Worm (Caenorhabditis elegans) whole organism, midembryonic: ENCODE results near the gene AH6.17.

Source experiments
- T22C8.4 ChIP-seq: fragments of 200-800 bp; sonication (Bioruptor generic); IDR thresholded peaks from 2 replicates; pipeline ENCODE4 v1.3.6; 2022; ENCODE audit warnings: missing genetic modification characterization, missing compliant biosample characterization
- cog-1 ChIP-seq: sonication (generic microtip); optimal IDR thresholded peaks from 2 replicates; lab custom pipeline; 2016; ENCODE audit warnings: missing genetic modification characterization, missing compliant biosample characterization
- flt-1 ChIP-seq: fragments of 200-800 bp; sonication (Bioruptor generic); IDR thresholded peaks from 2 replicates; pipeline ENCODE4 v1.3.6; 2022; ENCODE audit warnings: missing genetic modification characterization, missing compliant biosample characterization
- klf-2 ChIP-seq: fragments of 200-800 bp; sonication (Bioruptor generic); conservative IDR thresholded peaks from 2 replicates; pipeline ENCODE4 v1.3.6; 2022; ENCODE audit warnings: missing genetic modification reagents, missing genetic modification characterization, missing compliant biosample characterization
- med-1 ChIP-seq: sonication (generic microtip); optimal IDR thresholded peaks from 2 replicates; lab custom pipeline; 2017; ENCODE audit warnings: missing genetic modification characterization, mild to moderate bottlenecking, missing compliant biosample characterization, antibody characterized with exemption, missing genetic modification reagents; ENCODE audit not compliant: insufficient read depth
- ref-1 ChIP-seq: fragments of 200-800 bp; sonication (Bioruptor generic); conservative IDR thresholded peaks from 2 replicates; pipeline ENCODE4 v1.3.6; 2022; ENCODE audit warnings: missing genetic modification reagents, missing genetic modification characterization, missing compliant biosample characterization
- tab-1 ChIP-seq: fragments of 200-800 bp; sonication (Bioruptor generic); IDR thresholded peaks from 2 replicates; pipeline ENCODE4 v1.3.6; 2022; ENCODE audit warnings: missing genetic modification characterization, missing compliant biosample characterization
- ztf-23 ChIP-seq: fragments of 200-800 bp; sonication (Bioruptor generic); IDR thresholded peaks from 2 replicates; pipeline ENCODE4 v1.3.6; 2022; ENCODE audit warnings: missing genetic modification reagents, missing genetic modification characterization, missing compliant biosample characterization
- ztf-29 ChIP-seq: fragments of 200-800 bp; sonication (Bioruptor generic); IDR thresholded peaks from 2 replicates; pipeline ENCODE4 v1.3.6; 2022; ENCODE audit warnings: missing genetic modification reagents, missing genetic modification characterization, missing compliant biosample characterization

AH6.17 gene

DNA sequence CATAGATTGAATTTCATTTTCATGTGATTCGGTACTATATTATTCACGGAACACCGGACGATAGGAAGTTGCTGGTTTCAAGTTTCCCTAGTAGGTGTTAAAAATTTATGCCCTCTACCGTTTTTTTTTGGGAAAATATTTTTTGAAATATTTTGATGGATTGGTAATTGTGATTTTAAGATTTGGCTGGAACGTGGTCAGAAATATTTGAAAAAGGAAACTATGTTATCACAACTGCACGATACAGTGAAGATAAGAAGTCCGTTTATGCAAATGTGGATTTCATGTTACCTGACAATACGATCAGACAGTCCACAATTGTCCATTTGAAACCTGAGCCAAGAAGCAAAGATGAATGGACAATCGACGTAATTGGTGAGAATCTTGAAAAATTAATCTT, at the start of gene AH6.17:
TSS of gene AH6.17 (plus strand) at position 185 of the 400 bp plus-strand sequence.
- TF ChIP-seq cog-1 (tag; lab: Kevin White, UChicago): no peak

DNA sequence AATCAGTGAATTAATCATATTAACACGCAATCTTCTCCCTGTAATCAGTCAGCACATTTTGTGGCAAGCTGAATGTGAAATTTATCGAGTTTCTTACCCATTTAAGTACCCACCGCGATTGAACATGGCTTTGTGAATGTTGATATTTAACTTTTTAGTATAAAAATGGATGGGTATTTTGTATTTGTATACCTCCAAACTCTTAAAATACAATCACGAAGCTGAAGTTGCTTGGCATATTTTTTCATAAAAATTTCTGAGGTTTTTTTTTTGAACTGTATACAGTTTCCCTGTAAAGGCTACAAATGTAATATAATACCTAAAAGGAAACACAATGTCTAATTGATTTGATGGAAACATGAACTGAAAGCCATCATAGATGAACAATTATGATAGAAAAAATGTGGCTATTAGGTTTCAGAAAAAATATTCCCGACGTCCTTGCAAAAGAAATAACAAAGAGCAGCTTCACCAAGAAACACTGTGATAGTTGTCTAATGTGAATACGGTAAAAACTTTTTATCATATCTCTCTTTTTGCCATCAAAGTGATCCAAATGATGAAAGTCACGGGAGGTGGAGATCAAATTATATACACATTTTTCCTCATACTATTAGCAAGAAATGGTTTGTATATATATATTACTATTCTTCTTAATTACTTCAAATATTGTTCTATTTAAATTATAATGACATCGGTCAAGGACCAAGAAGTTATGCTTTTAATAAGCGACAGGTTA, 48.4 kb upstream of the AH6.17 start, which contains the start of the genes chil-25 and chil-26:
TSS of gene chil-25 (minus strand) at position 101 of the 739 bp plus-strand sequence.
TSS of gene chil-26 (plus strand) at position 689 of the 739 bp plus-strand sequence.
- no peak for TF ChIP-seq cog-1 (tag; lab: Kevin White, UChicago)
- TF ChIP-seq T22C8.4: no peak
- TF ChIP-seq klf-2 (GFP tag; lab: Robert Waterston, UW): no peak
- no peak for TF ChIP-seq ztf-23 (GFP tag; lab: Robert Waterston, UW)
- no peak for TF ChIP-seq flt-1 (GFP tag; lab: Robert Waterston, UW)
- TF ChIP-seq ref-1 (GFP tag; lab: Robert Waterston, UW): no peak
- no peak for TF ChIP-seq med-1 (GFP tag; lab: Kevin White, UChicago)
- TF ChIP-seq tab-1 (GFP tag; lab: Robert Waterston, UW): no peak
- TF ChIP-seq ztf-29 (GFP tag; lab: Robert Waterston, UW): no peak

DNA sequence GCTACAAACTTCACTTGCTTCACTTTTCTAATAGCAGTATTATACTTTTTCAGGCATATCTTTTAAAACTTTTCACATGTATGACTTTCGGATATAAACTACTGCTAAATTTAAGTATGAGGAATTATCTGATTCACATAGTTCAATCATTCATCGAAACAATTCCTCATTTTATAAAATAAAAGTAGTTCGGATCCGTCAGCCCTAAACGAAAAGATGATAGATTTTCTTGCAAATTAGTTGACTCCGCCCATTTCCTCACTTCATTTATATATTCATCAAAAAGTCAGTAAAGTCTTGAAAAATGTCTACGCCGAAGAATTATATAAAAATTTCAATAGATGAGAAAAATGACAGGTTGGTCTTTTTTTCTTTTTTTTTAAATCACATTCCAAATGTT, 45.4 kb upstream of the AH6.17 start, which contains the start of gene chil-27:
TSS of gene chil-27 (plus strand) at position 301 of the 400 bp plus-strand sequence.
- no peak for TF ChIP-seq tab-1 (GFP tag; lab: Robert Waterston, UW)
- TF ChIP-seq ref-1 (GFP tag; lab: Robert Waterston, UW): no peak
- no peak for TF ChIP-seq flt-1 (GFP tag; lab: Robert Waterston, UW)
- TF ChIP-seq cog-1 (tag; lab: Kevin White, UChicago): no peak
- TF ChIP-seq T22C8.4: no peak
- no peak for TF ChIP-seq klf-2 (GFP tag; lab: Robert Waterston, UW)
- no peak for TF ChIP-seq ztf-29 (GFP tag; lab: Robert Waterston, UW)
- no peak for TF ChIP-seq med-1 (GFP tag; lab: Kevin White, UChicago)
- no peak for TF ChIP-seq ztf-23 (GFP tag; lab: Robert Waterston, UW)

DNA sequence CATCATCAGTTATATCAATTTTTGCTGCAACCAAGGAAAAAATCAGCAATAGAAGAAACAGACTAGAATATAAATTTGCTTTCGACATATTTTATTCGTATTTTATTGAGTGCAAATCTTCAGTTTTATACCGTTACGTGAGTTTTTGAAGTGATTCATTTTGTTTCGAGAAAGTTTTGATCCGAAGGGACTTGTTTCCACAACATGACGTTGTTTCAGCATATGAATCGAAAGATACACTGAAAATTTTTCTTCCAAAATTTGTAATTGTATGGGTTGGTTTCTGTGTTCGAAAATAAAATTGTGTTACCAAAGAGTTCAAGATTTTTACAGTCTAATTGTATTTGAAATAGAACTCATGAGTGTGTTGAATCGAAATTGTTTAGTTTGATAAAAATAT, 43.0 kb upstream of the AH6.17 start, which contains the start of gene T19H5.7:
TSS of gene T19H5.7 (minus strand) at position 101 of the 400 bp plus-strand sequence.
- TF ChIP-seq cog-1 (tag; lab: Kevin White, UChicago) (no peak), med-1 (GFP tag; lab: Kevin White, UChicago) (no peak), flt-1 (GFP tag; lab: Robert Waterston, UW) (no peak), ztf-29 (GFP tag; lab: Robert Waterston, UW) (no peak), klf-2 (GFP tag; lab: Robert Waterston, UW) (no peak), ztf-23 (GFP tag; lab: Robert Waterston, UW) (no peak), T22C8.4 (no peak), tab-1 (GFP tag; lab: Robert Waterston, UW) (no peak), ref-1 (GFP tag; lab: Robert Waterston, UW) (no peak)

DNA sequence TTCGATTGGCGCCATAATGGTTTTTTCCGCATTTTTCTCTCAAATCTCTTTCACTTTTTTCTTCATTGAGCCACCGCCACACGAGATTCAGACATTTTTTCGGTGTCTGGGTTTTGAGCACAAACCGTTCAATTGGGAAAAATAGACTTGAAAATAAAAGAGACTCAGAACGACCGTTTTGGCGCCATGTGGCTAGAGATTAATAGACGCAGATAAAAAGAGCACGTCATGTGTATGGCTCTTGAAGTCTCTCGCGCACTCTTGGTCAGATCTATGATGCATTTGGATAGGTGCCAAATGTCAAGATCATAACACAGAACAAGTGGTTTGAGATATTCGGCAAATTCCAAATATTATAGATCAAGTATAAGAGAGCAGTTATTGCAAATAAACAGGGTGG, 41.5 kb upstream of the AH6.17 start:
- TF ChIP-seq tab-1 (GFP tag; lab: Robert Waterston, UW) (no peak), ref-1 (GFP tag; lab: Robert Waterston, UW) (no peak), ztf-29 (GFP tag; lab: Robert Waterston, UW) (no peak), ztf-23 (GFP tag; lab: Robert Waterston, UW) (no peak), med-1 (GFP tag; lab: Kevin White, UChicago) (no peak), T22C8.4 (no peak), flt-1 (GFP tag; lab: Robert Waterston, UW) (no peak), klf-2 (GFP tag; lab: Robert Waterston, UW) (no peak), cog-1 (tag; lab: Kevin White, UChicago) (no peak)

DNA sequence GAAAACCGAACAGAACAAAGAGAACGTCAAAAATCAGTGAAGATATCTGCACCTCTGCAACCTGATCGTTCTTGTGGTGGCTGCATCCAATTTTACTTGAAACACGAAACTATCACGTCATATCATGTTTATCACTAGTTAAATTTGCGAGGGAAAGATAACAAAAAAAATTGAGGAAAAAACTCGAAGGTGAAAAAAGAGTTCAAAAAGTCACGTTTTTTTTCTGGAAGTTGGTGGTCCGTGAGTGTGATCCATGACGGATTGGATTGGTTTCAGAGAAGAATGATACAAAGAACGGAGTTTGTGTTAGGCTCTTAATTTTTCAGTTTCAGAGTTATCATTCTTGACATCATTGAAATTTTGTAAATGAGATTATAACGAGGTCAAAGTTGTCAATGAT, 40.4 kb upstream of the AH6.17 start:
- TF ChIP-seq klf-2 (GFP tag; lab: Robert Waterston, UW) (no peak), med-1 (GFP tag; lab: Kevin White, UChicago) (no peak), cog-1 (tag; lab: Kevin White, UChicago) (no peak), ref-1 (GFP tag; lab: Robert Waterston, UW) (no peak), tab-1 (GFP tag; lab: Robert Waterston, UW) (no peak), flt-1 (GFP tag; lab: Robert Waterston, UW) (no peak), ztf-23 (GFP tag; lab: Robert Waterston, UW) (no peak), T22C8.4 (no peak), ztf-29 (GFP tag; lab: Robert Waterston, UW) (no peak)

DNA sequence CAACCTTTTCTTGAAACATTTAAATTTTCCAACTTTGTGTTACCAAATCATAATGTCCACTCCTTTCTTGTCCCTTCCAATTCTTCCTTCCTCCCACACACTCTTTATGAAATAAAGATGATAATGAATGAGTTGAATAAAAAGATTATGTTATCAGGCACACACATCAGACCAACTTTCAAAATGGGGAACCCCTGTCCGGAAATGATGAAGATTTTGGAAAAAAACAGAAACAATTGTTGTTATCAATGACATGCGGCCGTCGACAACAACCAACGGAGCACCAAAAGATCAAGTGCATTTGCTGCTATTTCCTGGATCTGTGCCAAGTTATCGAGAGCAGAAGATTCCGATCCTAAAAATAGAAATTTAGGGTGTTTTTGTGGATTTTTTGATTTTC, 39.6 kb upstream of the AH6.17 start:
- TF ChIP-seq med-1 (GFP tag; lab: Kevin White, UChicago) (no peak), klf-2 (GFP tag; lab: Robert Waterston, UW) (no peak), tab-1 (GFP tag; lab: Robert Waterston, UW) (no peak), flt-1 (GFP tag; lab: Robert Waterston, UW) (no peak), ztf-29 (GFP tag; lab: Robert Waterston, UW) (no peak), T22C8.4 (no peak), ref-1 (GFP tag; lab: Robert Waterston, UW) (no peak), cog-1 (tag; lab: Kevin White, UChicago) (no peak), ztf-23 (GFP tag; lab: Robert Waterston, UW) (no peak)

DNA sequence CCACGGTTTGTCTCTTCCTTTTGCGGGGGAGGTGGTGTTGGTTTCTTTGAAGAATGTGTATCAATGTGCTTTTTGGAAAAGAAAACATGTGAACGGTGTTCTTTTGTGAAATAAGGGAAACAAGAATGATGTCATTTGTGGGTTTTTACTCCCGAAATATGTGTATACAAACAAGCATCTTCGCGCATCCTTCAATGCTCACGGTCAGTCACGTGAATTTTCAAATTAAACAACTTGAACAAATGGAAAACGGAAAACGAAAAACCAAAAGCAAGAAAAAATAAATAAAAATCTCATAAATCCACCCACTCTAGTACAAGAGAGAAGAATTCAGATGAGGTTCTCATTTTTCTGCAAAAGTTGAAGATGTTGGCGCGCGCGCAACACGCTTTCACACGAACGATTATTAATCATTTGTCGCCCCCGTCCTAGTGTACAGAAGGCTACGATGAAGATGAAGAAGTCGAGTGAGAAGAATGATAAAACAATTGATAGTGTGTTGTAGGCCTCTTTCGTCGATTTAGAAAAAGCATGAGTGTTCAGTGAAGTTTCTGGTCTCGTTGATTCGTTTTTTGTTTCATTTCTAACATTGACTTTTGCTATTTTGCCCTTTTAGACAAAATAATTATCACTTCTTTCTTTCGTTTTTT, 37.8 kb upstream of the AH6.17 start:
- TF ChIP-seq klf-2 (GFP tag; lab: Robert Waterston, UW) (no peak), ztf-23 (GFP tag; lab: Robert Waterston, UW) (no peak), ztf-29 (GFP tag; lab: Robert Waterston, UW) (no peak), cog-1 (tag; lab: Kevin White, UChicago) (no peak), ref-1 (GFP tag; lab: Robert Waterston, UW) (no peak), T22C8.4 (no peak), flt-1 (GFP tag; lab: Robert Waterston, UW) (no peak), tab-1 (GFP tag; lab: Robert Waterston, UW) (no peak), med-1 (GFP tag; lab: Kevin White, UChicago) (no peak)
